Fruit fly (Drosophila melanogaster) whole organism, pupa: Measurements from ENCODE around the gene CG43679.

Experiments
- CG13204 ChIP-seq: fragments of 200-800 bp; sonication (Bioruptor generic); optimal IDR thresholded peaks from 2 replicates; lab custom pipeline; 2018; ENCODE audit warnings: missing biosample characterization, mild to moderate bottlenecking, missing genetic modification characterization, moderate library complexity
- CG9948 ChIP-seq: fragments of 200-800 bp; sonication (Bioruptor generic); optimal IDR thresholded peaks from 2 replicates; lab custom pipeline; 2018; ENCODE audit warnings: missing biosample characterization, mild to moderate bottlenecking, missing genetic modification characterization, moderate library complexity
- Ets98B ChIP-seq: fragments of 200-800 bp; sonication (Bioruptor generic); IDR thresholded peaks from 2 replicates; pipeline ENCODE4 v1.3.6; 2022; ENCODE audit warnings: missing biosample characterization, missing genetic modification characterization
- Pif1B ChIP-seq: fragments of 200-800 bp; sonication (Bioruptor generic); optimal IDR thresholded peaks from 3 replicates; lab custom pipeline; 2016; ENCODE audit warnings: missing biosample characterization, missing genetic modification characterization

DNA sequence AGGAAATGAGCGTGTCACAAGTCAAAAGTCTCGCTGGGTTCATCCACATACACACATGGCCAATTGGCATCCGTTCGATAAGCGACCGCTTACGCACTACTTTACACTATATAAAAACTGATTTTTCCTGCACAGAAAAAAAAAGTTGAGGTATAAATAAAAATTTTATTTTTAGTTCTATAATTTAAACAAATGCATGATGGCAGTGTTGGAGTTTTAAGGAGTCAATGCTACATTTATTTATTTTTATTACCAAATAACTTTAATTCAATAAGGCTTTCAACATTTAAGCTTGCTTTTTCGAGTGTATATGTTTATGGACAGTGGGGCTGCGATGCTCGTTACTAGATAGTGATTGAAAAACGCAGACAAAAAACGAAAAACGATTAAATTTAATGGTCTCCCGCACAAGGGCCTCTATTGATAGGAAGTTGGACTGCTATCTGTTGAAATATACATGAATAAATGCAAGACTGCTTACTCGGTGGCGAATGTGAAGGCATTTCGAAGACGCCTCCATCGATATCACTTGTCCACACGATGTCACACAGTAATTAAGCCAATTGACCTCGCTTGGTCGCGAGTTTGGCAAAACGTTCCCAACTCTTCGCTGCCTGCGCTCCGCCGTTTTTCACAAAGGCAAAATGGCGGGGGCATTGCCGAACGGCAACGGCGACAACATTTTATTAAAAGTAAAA is 39.4 kb downstream of the CG43679 start:
- peak; percentile 82 for TF ChIP-seq CG9948 (tag; lab: Kevin White, UChicago)
- peak; percentile 82 for TF ChIP-seq Ets98B
- TF ChIP-seq Pif1B (GFP tag; lab: Kevin White, UChicago): peak; percentile 64
- TF ChIP-seq CG13204 (GFP tag; lab: Kevin White, UChicago): peak; percentile 21
